Worm (Caenorhabditis elegans): ENCODE measurements around the gene dbn-1.

DNA sequence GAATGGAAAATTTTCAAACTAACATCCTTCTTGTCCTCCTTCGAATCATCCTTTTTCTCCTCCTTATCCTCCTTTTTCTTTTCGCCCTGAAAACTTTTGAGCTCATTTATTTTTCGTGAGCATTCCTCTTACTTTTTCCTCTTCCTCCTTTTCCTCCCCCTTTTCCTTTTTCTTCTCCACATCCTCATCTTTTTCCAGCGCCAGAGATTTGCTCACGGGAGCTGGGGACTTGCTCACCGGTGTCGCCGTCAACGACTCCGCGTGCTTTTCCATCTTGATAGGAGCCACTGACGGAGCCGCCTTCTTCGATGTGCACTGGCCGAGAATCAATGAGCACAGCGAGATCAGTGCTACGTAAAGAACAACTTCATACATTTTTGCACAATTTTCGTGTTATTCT is 13.6 kb downstream of the dbn-1 start, which contains the start of gene K08E3.2:
- TF ChIP-seq T22C8.4 (GFP tag; IDR thresholded peaks at IDR 0.05) (no peak), cog-1 (tag; optimal IDR thresholded peaks at IDR 0.05) (no peak), flt-1 (GFP tag; IDR thresholded peaks at IDR 0.05) (no peak)
